Fruit fly (Drosophila melanogaster): ENCODE data around the gene TfIIB.

The TfIIB gene

DNA sequence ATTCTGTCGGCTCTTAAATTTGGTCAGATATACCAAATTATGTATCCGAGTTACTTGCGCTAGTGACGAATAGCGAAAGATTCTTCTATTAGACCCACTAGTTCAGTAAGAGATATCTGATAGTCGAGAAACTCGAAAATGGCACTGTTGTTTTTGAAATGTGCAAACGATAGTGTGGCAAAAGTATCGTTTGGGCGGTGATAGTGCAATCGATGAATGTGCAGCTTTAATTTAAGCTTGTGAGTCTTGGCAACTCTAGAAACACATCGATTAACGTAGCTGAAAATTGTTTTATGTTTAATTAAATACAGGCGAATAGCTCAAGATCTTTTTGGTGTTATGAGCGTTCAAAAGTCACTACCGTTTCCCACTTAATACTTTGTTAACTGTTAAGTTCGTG lies 6.2 kb downstream of the TfIIB start, which contains the start of gene STUB1 (continued):
- TF ChIP-seq CG8089 (GFP tag; optimal IDR thresholded peaks at IDR 0.05), result no peak
- TF ChIP-seq Xbp1 (GFP tag; optimal IDR thresholded peaks at IDR 0.05), result peak; percentile 16
- peak; percentile 62 for TF ChIP-seq CG30020 (tag; optimal IDR thresholded peaks at IDR 0.05)
- TF ChIP-seq Aef1 (GFP tag; IDR thresholded peaks at IDR 0.05), result no peak
- no peak for TF ChIP-seq Taf1 (GFP tag; IDR thresholded peaks at IDR 0.05)
- no peak for TF ChIP-seq sens-2 (GFP tag; IDR thresholded peaks at IDR 0.05)
- no peak for TF ChIP-seq CG31441 (GFP tag; IDR thresholded peaks at IDR 0.05)
- no peak for TF ChIP-seq yki (optimal IDR thresholded peaks at IDR 0.05)
- peak; percentile 3 for TF ChIP-seq luna (GFP tag; optimal IDR thresholded peaks at IDR 0.05)
- TF ChIP-seq Adf1 (GFP tag; IDR thresholded peaks at IDR 0.05), result no peak
- no peak for TF ChIP-seq CG8359 (GFP tag; optimal IDR thresholded peaks at IDR 0.05; ENCODE audit: borderline replicate concordance)
- no peak for TF ChIP-seq CG10959 (GFP tag; IDR thresholded peaks at IDR 0.05)
- TF ChIP-seq toy (GFP tag; IDR thresholded peaks at IDR 0.05), result no peak
- TF ChIP-seq psq (GFP tag; optimal IDR thresholded peaks at IDR 0.05), result no peak
- TF ChIP-seq CG6854 (GFP tag; optimal IDR thresholded peaks at IDR 0.05), result no peak
- TF ChIP-seq odd (GFP tag; optimal IDR thresholded peaks at IDR 0.05), result no peak
- TF ChIP-seq CG17385 (GFP tag; optimal IDR thresholded peaks at IDR 0.05), result no peak
- TF ChIP-seq tna (GFP tag; IDR thresholded peaks at IDR 0.05; ENCODE audit: partially characterized antibody), result peak; percentile 97
- no peak for TF ChIP-seq bigmax (GFP tag; optimal IDR thresholded peaks at IDR 0.05)
- TF ChIP-seq btn (GFP tag; optimal IDR thresholded peaks at IDR 0.05), result no peak
- peak; percentile 74 for TF ChIP-seq CG4617 (GFP tag; optimal IDR thresholded peaks at IDR 0.05; ENCODE audit: borderline replicate concordance)
- no peak for TF ChIP-seq tll (GFP tag; optimal IDR thresholded peaks at IDR 0.05)
- no peak for TF ChIP-seq Sox100B (GFP tag; optimal IDR thresholded peaks at IDR 0.05)
- no peak for TF ChIP-seq CG17802 (tag; optimal IDR thresholded peaks at IDR 0.05)
- TF ChIP-seq Six4 (GFP tag; optimal IDR thresholded peaks at IDR 0.05), result no peak
- no peak for TF ChIP-seq CG6765 (GFP tag; optimal IDR thresholded peaks at IDR 0.05)
- TF ChIP-seq CG11695 (GFP tag; IDR thresholded peaks at IDR 0.05), result no peak
- TF ChIP-seq CG30431 (GFP tag; optimal IDR thresholded peaks at IDR 0.05), result no peak
- TF ChIP-seq BtbVII (GFP tag; optimal IDR thresholded peaks at IDR 0.05), result no peak
- no peak for TF ChIP-seq gcm (GFP tag; optimal IDR thresholded peaks at IDR 0.05)
- TF ChIP-seq CG34422 (GFP tag; IDR thresholded peaks at IDR 0.05), result no peak
- TF ChIP-seq NC2α (GFP tag; optimal IDR thresholded peaks at IDR 0.05), result no peak
- no peak for TF ChIP-seq jigr1 (GFP tag; IDR thresholded peaks at IDR 0.05)
- TF ChIP-seq Drgx (GFP tag; IDR thresholded peaks at IDR 0.05), result no peak
- no peak for TF ChIP-seq CG13424 (tag; optimal IDR thresholded peaks at IDR 0.05)
- no peak for TF ChIP-seq dm (GFP tag; optimal IDR thresholded peaks at IDR 0.05)
- TF ChIP-seq tio (GFP tag; optimal IDR thresholded peaks at IDR 0.05), result no peak
- no peak for TF ChIP-seq CrebB (tag; optimal IDR thresholded peaks at IDR 0.05)
- TF ChIP-seq nau (GFP tag; optimal IDR thresholded peaks at IDR 0.05), result no peak
- no peak for TF ChIP-seq HLHmδ (GFP tag; optimal IDR thresholded peaks at IDR 0.05)
- TF ChIP-seq HLH4C (GFP tag; IDR thresholded peaks at IDR 0.05; ENCODE audit: partially characterized antibody), result peak; percentile 100
- no peak for TF ChIP-seq CG14710 (tag; optimal IDR thresholded peaks at IDR 0.05)
- TF ChIP-seq CG17912 (GFP tag; optimal IDR thresholded peaks at IDR 0.05), result no peak
- TF ChIP-seq CG7786 (GFP tag; optimal IDR thresholded peaks at IDR 0.05), result no peak
- no peak for TF ChIP-seq CG4707 (GFP tag; optimal IDR thresholded peaks at IDR 0.05)
- no peak for TF ChIP-seq org-1 (GFP tag; optimal IDR thresholded peaks at IDR 0.05)
- TF ChIP-seq ham (GFP tag; IDR thresholded peaks at IDR 0.05), result no peak
- peak; percentile 67 for TF ChIP-seq CG15514 (GFP tag; optimal IDR thresholded peaks at IDR 0.05)
- TF ChIP-seq sens (GFP tag), result no peak
- no peak for TF ChIP-seq fd3F (GFP tag; optimal IDR thresholded peaks at IDR 0.05)
- no peak for TF ChIP-seq D (optimal IDR thresholded peaks at IDR 0.05)
- no peak for TF ChIP-seq D (GFP tag; optimal IDR thresholded peaks at IDR 0.05)
- no peak for TF ChIP-seq az2 (GFP tag; optimal IDR thresholded peaks at IDR 0.05)
